Worm (Caenorhabditis elegans) whole organism, L3 larva: Measurements from ENCODE around the gene tbc-17.

Experiments used
- ZK546.5 ChIP-seq: sonication (generic microtip); optimal IDR thresholded peaks from 2 replicates; lab custom pipeline; 2017; ENCODE audit warnings: missing biosample characterization, missing genetic modification characterization
- aly-2 ChIP-seq: fragments of 150-350 bp; optimal IDR thresholded peaks from 2 replicates; lab custom pipeline; 2014; ENCODE audit warnings: missing biosample characterization, missing genetic modification characterization
- ama-1 ChIP-seq: fragments of 150-350 bp; optimal IDR thresholded peaks from 2 replicates; lab custom pipeline; 2018
- ceh-16 ChIP-seq: sonication (generic microtip); optimal IDR thresholded peaks from 2 replicates; lab custom pipeline; 2017; ENCODE audit warnings: missing biosample characterization, missing genetic modification characterization
- ceh-82 ChIP-seq: fragments of 150-350 bp; optimal IDR thresholded peaks from 2 replicates; lab custom pipeline; 2014; ENCODE audit warnings: missing biosample characterization, missing genetic modification characterization
- ceh-9 ChIP-seq: sonication (generic microtip); optimal IDR thresholded peaks from 2 replicates; lab custom pipeline; 2018; ENCODE audit warnings: missing biosample characterization, missing genetic modification characterization
- elt-1 ChIP-seq: fragments of 150-350 bp; optimal IDR thresholded peaks from 2 replicates; lab custom pipeline; 2014; ENCODE audit warnings: missing biosample characterization, missing genetic modification characterization
- elt-2 ChIP-seq: sonication (generic microtip); optimal IDR thresholded peaks from 2 replicates; lab custom pipeline; 2016; ENCODE audit warnings: missing genetic modification reagents, mild to moderate bottlenecking, missing genetic modification characterization, missing compliant biosample characterization
- elt-3 ChIP-seq, 3 experiments: fragments of 150-350 bp in 1 of 3; sonication (generic microtip) in 2 of 3; optimal IDR thresholded peaks; 2 replicates in 2 of 3; 4 replicates in 1 of 3; lab custom pipeline; 2014 to 2017; ENCODE audit warnings: missing biosample characterization in 3 of 3, missing genetic modification characterization in 3 of 3
- eor-1 ChIP-seq, 2 experiments: fragments of 150-350 bp; optimal IDR thresholded peaks; 2 replicates each; lab custom pipeline; 2014 to 2018; ENCODE audit warnings: missing biosample characterization in 2 of 2, missing genetic modification characterization in 2 of 2
- fkh-10 ChIP-seq: sonication (generic microtip); optimal IDR thresholded peaks from 2 replicates; lab custom pipeline; 2017; ENCODE audit warnings: missing biosample characterization, missing genetic modification reagents, missing genetic modification characterization
- fkh-2 ChIP-seq: fragments of 150-350 bp; optimal IDR thresholded peaks from 2 replicates; lab custom pipeline; 2014; ENCODE audit warnings: missing biosample characterization, missing genetic modification reagents, missing genetic modification characterization
- fos-1 ChIP-seq: fragments of 150-350 bp; optimal IDR thresholded peaks from 2 replicates; lab custom pipeline; 2014; ENCODE audit warnings: missing biosample characterization, missing genetic modification characterization
- hmg-11 ChIP-seq: sonication (generic microtip); optimal IDR thresholded peaks from 2 replicates; lab custom pipeline; 2016; ENCODE audit warnings: missing genetic modification characterization, missing compliant biosample characterization
- jun-1 ChIP-seq: fragments of 150-350 bp; optimal IDR thresholded peaks from 2 replicates; lab custom pipeline; 2014; ENCODE audit warnings: missing biosample characterization, missing genetic modification reagents, missing genetic modification characterization
- lin-15B ChIP-seq: fragments of 150-350 bp; optimal IDR thresholded peaks from 2 replicates; lab custom pipeline; 2014; ENCODE audit warnings: missing biosample characterization, missing genetic modification characterization
- lsy-12 ChIP-seq: sonication (generic microtip); optimal IDR thresholded peaks from 2 replicates; lab custom pipeline; 2016; ENCODE audit warnings: mild to moderate bottlenecking, missing genetic modification characterization, missing compliant biosample characterization
- mdl-1 ChIP-seq: fragments of 150-350 bp; optimal IDR thresholded peaks from 2 replicates; lab custom pipeline; 2014; ENCODE audit warnings: missing biosample characterization, missing genetic modification characterization
- mml-1 ChIP-seq: fragments of 150-350 bp; sonication (generic microtip); optimal IDR thresholded peaks from 3 replicates; lab custom pipeline; 2014; ENCODE audit warnings: missing biosample characterization, missing genetic modification characterization
- nfya-1 ChIP-seq: sonication (generic microtip); optimal IDR thresholded peaks from 2 replicates; lab custom pipeline; 2017; ENCODE audit warnings: missing genetic modification characterization, mild to moderate bottlenecking, missing compliant biosample characterization, antibody characterized with exemption, moderate library complexity; ENCODE audit not compliant: insufficient read depth
- nhr-11 ChIP-seq: fragments of 150-350 bp; optimal IDR thresholded peaks from 2 replicates; lab custom pipeline; 2014; ENCODE audit warnings: missing biosample characterization, missing genetic modification characterization
- nhr-12 ChIP-seq: fragments of 150-350 bp; optimal IDR thresholded peaks from 2 replicates; lab custom pipeline; 2014; ENCODE audit warnings: missing biosample characterization, missing genetic modification characterization
- nhr-23 ChIP-seq: fragments of 150-350 bp; optimal IDR thresholded peaks from 2 replicates; lab custom pipeline; 2014; ENCODE audit warnings: missing biosample characterization, missing genetic modification reagents, missing genetic modification characterization
- nhr-25 ChIP-seq: sonication (generic microtip); optimal IDR thresholded peaks from 2 replicates; lab custom pipeline; 2017; ENCODE audit warnings: missing biosample characterization, missing genetic modification characterization
- nhr-28 ChIP-seq: fragments of 150-350 bp; optimal IDR thresholded peaks from 2 replicates; lab custom pipeline; 2014; ENCODE audit warnings: missing biosample characterization, missing genetic modification characterization
- nhr-43 ChIP-seq: sonication (generic microtip); optimal IDR thresholded peaks from 2 replicates; lab custom pipeline; 2016; ENCODE audit warnings: mild to moderate bottlenecking, missing genetic modification characterization, missing compliant biosample characterization; ENCODE audit not compliant: poor library complexity, severe bottlenecking
- nhr-67 ChIP-seq: fragments of 150-350 bp; optimal IDR thresholded peaks from 2 replicates; lab custom pipeline; 2014; ENCODE audit warnings: missing biosample characterization, missing genetic modification characterization
- nhr-76 ChIP-seq: fragments of 150-350 bp; sonication (generic microtip); optimal IDR thresholded peaks from 5 replicates; lab custom pipeline; 2014; ENCODE audit warnings: missing biosample characterization, missing genetic modification characterization
- nhr-77 ChIP-seq: fragments of 150-350 bp; optimal IDR thresholded peaks from 2 replicates; lab custom pipeline; 2014; ENCODE audit warnings: missing biosample characterization, missing genetic modification characterization
- pha-4 ChIP-seq: fragments of 150-350 bp; optimal IDR thresholded peaks from 2 replicates; lab custom pipeline; 2014; ENCODE audit warnings: missing biosample characterization, missing genetic modification reagents, missing genetic modification characterization
- skn-1 ChIP-seq: fragments of 150-350 bp; optimal IDR thresholded peaks from 2 replicates; lab custom pipeline; 2014; ENCODE audit warnings: missing biosample characterization, missing genetic modification characterization
- unc-39 ChIP-seq: sonication (generic microtip); optimal IDR thresholded peaks from 4 replicates; lab custom pipeline; 2017; ENCODE audit warnings: missing biosample characterization, missing genetic modification characterization
- ztf-11 ChIP-seq: fragments of 150-350 bp; optimal IDR thresholded peaks from 2 replicates; lab custom pipeline; 2014; ENCODE audit warnings: missing biosample characterization, missing genetic modification characterization

The tbc-17 gene

DNA sequence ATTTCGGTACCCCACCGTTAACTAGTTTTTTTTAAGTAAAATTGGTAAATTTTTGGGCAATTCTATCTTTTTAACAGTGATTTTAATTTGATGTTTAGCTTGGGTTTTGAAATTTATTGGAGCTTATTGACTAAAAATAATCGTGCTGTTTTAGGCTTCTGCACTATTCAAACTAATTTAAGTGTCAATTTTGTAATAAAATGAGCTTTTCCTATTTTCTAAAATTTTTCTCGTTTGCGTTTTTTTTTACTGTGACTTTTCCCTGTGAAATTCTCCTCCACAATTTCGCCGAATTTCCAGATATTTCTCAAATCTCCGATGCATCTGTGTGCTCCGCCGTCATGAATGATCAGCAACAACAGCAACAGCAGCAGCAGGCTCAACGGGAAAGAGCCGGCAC lies at the start of gene tbc-17:
Gene tbc-17, plus strand, starts transcription at position 301 of the 400 bp plus-strand sequence.
- TF ChIP-seq lsy-12 (tag; lab: Kevin White, UChicago) (no peak), unc-39 (tag; lab: Kevin White, UChicago) (no peak), elt-1 (tag; lab: Kevin White, UChicago) (no peak), nhr-43 (tag; lab: Kevin White, UChicago) (no peak), skn-1 (no peak), nhr-77 (no peak), jun-1 (tag; lab: Kevin White, UChicago) (no peak), aly-2 (tag; lab: Kevin White, UChicago) (no peak), nhr-25 (tag; lab: Kevin White, UChicago) (no peak), ama-1 (lab: Kevin White, UChicago) (no peak), mml-1 (tag; lab: Kevin White, UChicago) (no peak)

DNA sequence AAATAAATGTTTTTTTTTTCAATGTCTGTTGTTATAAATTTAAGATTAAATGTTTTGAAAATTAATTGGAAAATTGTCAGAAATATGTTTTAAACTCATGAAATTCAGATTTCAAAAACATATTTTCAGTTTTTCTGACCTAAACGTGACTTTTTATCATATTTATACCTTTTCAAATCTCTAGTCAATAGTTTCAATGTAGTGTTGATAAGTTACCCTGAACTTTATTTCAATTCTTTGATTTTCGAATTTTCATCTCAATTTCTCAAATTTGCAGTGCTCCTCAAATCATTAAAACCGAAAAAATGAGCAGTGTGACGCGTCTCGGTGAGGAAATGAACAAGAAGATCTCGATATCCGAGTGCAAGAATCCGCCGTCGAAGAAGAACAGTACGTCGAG lies 39.8 kb upstream of the tbc-17 start, which contains the start of gene rgs-4:
Gene rgs-4, plus strand, starts transcription at position 301 of the 400 bp plus-strand sequence.
- TF ChIP-seq fkh-10: no peak
- TF ChIP-seq elt-2 (tag; lab: Kevin White, UChicago): no peak
- TF ChIP-seq eor-1 (tag; optimal IDR thresholded peaks at IDR 0.05; lab: Kevin White, UChicago): no peak
- TF ChIP-seq fkh-2 (tag; lab: Kevin White, UChicago): no peak
- no peak for TF ChIP-seq elt-1 (tag; lab: Kevin White, UChicago)
- TF ChIP-seq ceh-16 (tag; lab: Kevin White, UChicago): no peak
- no peak for TF ChIP-seq mdl-1 (tag; lab: Kevin White, UChicago)
- TF ChIP-seq lsy-12 (tag; lab: Kevin White, UChicago): no peak
- TF ChIP-seq ZK546.5 (tag; lab: Kevin White, UChicago): no peak
- no peak for TF ChIP-seq pha-4
- no peak for TF ChIP-seq nhr-12 (tag; lab: Kevin White, UChicago)
- no peak for TF ChIP-seq ztf-11 (tag; lab: Kevin White, UChicago)
- no peak for TF ChIP-seq ceh-82 (tag; lab: Kevin White, UChicago)
- TF ChIP-seq lin-15B (tag; lab: Kevin White, UChicago): no peak
- no peak for TF ChIP-seq aly-2 (tag; lab: Kevin White, UChicago)
- no peak for TF ChIP-seq nhr-25 (tag; lab: Kevin White, UChicago)

DNA sequence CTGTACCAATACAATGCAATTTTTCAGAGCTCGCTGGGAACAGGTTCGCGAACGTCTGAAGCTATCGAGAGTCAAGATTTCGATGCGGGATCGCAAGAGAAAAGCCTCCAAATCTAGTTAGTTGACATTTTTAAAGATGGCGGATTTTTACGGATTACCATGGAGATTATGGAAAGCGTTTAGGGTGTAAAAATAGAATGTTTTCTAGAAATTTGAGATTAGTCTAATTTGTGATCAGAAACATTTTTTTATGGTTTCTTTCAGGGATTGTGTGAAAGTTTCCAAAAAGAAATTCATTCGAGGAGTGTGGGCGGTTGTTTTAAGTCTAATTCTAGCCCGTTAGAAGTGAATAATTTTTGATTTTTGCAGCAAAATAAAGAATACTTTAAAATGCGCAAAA lies 38.4 kb upstream of the tbc-17 start:
- no peak for TF ChIP-seq ztf-11 (tag; lab: Kevin White, UChicago)
- no peak for TF ChIP-seq nhr-11 (tag; lab: Kevin White, UChicago)
- no peak for TF ChIP-seq elt-3 (tag; optimal IDR thresholded peaks at IDR 0.05; lab: Kevin White, UChicago)
- TF ChIP-seq ceh-9 (tag; lab: Kevin White, UChicago): no peak
- no peak for TF ChIP-seq elt-1 (tag; lab: Kevin White, UChicago)
- TF ChIP-seq hmg-11: no peak
- TF ChIP-seq ZK546.5 (tag; lab: Kevin White, UChicago): no peak
- TF ChIP-seq fos-1 (tag; lab: Kevin White, UChicago): no peak
- TF ChIP-seq ceh-16 (tag; lab: Kevin White, UChicago): no peak
- TF ChIP-seq ceh-82 (tag; lab: Kevin White, UChicago): no peak
- TF ChIP-seq mdl-1 (tag; lab: Kevin White, UChicago): no peak
- no peak for TF ChIP-seq mml-1 (tag; lab: Kevin White, UChicago)

DNA sequence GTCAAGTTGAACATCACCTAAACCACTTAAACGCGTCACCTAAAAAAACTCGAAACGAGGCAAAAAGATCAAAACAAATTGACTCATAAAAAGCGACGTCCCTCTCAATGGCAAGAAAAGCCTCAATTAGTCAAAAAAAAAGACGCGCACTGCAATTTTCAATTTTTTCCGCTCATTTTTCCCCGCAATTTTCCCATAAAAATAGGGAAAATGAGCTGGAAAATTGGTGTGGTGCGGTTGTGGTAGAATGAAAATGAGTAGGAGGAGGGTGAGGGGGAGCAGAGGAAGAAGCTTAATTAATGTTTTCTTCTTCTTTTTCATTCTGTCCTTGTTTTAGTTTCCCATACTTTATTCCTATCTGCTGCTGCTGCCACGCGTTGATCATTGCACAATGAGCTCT lies 36.6 kb upstream of the tbc-17 start:
- TF ChIP-seq fos-1 (tag; lab: Kevin White, UChicago) (no peak), lsy-12 (tag; lab: Kevin White, UChicago) (no peak), skn-1 (no peak), ceh-9 (tag; lab: Kevin White, UChicago) (no peak), unc-39 (tag; lab: Kevin White, UChicago) (no peak), nhr-23 (tag; lab: Kevin White, UChicago) (no peak), nhr-43 (tag; lab: Kevin White, UChicago) (no peak), aly-2 (tag; lab: Kevin White, UChicago) (no peak), nhr-28 (no peak), nfya-1 (tag; lab: Kevin White, UChicago) (no peak), nhr-25 (tag; lab: Kevin White, UChicago) (no peak), fkh-10 (no peak), nhr-76 (tag; lab: Kevin White, UChicago) (no peak), nhr-67 (tag; lab: Kevin White, UChicago) (no peak), ama-1 (lab: Kevin White, UChicago) (no peak)
- TF ChIP-seq, all 47 proteins: peak for 0
